Fruit fly (Drosophila melanogaster): ENCODE results near the gene CG6179.
A peak's percentile ranks its signal among the peaks of the same experiment; 100 is the strongest.

Gene CG6179

DNA sequence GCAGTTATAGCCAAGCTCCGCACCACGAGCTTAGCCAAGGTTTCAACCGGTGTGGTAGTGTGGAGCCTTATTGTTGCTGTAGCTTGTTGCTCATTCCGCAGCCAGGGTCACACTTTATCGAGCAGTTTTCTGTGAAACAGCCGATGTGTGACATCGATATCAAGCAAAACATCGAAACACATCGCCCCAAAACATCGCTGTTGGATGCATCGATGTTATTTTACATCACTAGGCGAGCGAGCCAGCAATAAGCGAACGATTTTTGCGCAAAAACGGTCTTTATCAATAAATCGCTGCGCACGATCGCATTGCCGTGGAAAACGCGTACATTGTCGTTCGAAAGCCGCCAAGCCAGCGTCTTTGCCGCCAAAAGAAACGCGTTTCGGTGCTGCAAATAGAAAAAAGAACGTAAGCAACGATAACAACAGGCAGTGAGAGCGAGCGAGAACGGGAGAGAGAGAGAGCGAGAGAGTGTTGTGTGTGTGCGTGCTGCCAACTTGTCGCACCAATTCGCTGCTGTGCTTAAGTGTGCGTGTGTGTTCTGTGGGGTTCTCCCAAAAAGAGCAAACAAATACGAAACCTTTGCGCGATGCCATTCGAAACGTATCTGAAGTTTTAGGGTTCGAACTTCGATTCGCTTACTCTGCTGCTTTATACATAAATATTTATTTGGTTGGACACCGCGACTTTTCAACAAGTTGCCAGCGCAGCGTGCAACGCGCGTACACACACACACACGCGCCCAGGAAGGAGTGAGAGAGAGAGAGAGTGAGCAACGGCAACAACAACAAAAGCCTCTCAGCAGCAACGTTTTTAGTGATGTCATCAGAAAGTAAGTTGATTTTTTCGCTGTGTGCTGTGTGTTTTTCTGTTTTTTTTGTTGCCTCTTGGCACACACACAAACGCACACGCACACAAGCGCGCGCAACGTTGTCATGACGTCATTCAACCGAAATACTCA, 8.8 kb upstream of the CG6179 start (continued):
- no peak for TF ChIP-seq MTF-1 (GFP tag; optimal IDR thresholded peaks at IDR 0.05; ENCODE audit: borderline replicate concordance)
- no peak for TF ChIP-seq tx (GFP tag; optimal IDR thresholded peaks at IDR 0.05)
- no peak for TF ChIP-seq ttk (GFP tag; IDR thresholded peaks at IDR 0.05)
- no peak for TF ChIP-seq gsb (GFP tag; IDR thresholded peaks at IDR 0.05)
- peak; percentile 62; the same call in 1 of the 2 replicates for TF ChIP-seq chm (GFP tag; IDR thresholded peaks at IDR 0.05)
- TF ChIP-seq inv (GFP tag; IDR thresholded peaks at IDR 0.05; ENCODE audit: partially characterized antibody) = peak; percentile 99
- TF ChIP-seq NFAT (GFP tag; IDR thresholded peaks at IDR 0.05) = peak; percentile 56
- no peak for TF ChIP-seq dati (GFP tag; IDR thresholded peaks at IDR 0.05)
- no peak for TF ChIP-seq abd-A (tag; optimal IDR thresholded peaks at IDR 0.05)
- TF ChIP-seq prd (optimal IDR thresholded peaks at IDR 0.05) = no peak
- no peak; the same call in 2 of the 3 replicates for TF ChIP-seq prd (GFP tag; IDR thresholded peaks at IDR 0.05)
- peak; percentile 29; the same call in 1 of the 2 replicates for TF ChIP-seq al (GFP tag; IDR thresholded peaks at IDR 0.05)
- no peak for TF ChIP-seq danr (GFP tag; IDR thresholded peaks at IDR 0.05)
- no peak for TF ChIP-seq CG8359 (GFP tag; optimal IDR thresholded peaks at IDR 0.05; ENCODE audit: borderline replicate concordance)
- TF ChIP-seq row (GFP tag; IDR thresholded peaks at IDR 0.05) = peak; percentile 53
- no peak for TF ChIP-seq CG4854 (GFP tag; optimal IDR thresholded peaks at IDR 0.05)
- TF ChIP-seq CoRest (tag; optimal IDR thresholded peaks at IDR 0.05) = peak; percentile 42
- no peak for TF ChIP-seq Vsx1 (GFP tag; optimal IDR thresholded peaks at IDR 0.05)
- peak; percentile 80 for TF ChIP-seq CG5180 (GFP tag; optimal IDR thresholded peaks at IDR 0.05)
- no peak for TF ChIP-seq ERR (GFP tag; optimal IDR thresholded peaks at IDR 0.05)
- TF ChIP-seq Six4 (GFP tag; optimal IDR thresholded peaks at IDR 0.05) = no peak
- no peak for TF ChIP-seq CG4424 (GFP tag; optimal IDR thresholded peaks at IDR 0.05)
- peak; percentile 84 for TF ChIP-seq Atf3 (GFP tag; optimal IDR thresholded peaks at IDR 0.05)
- TF ChIP-seq jigr1 (GFP tag; IDR thresholded peaks at IDR 0.05) = no peak
- no peak for TF ChIP-seq gcm (GFP tag; optimal IDR thresholded peaks at IDR 0.05)
- no peak for TF ChIP-seq Dip2 (GFP tag; IDR thresholded peaks at IDR 0.05)
- no peak for TF ChIP-seq dmrt99B (tag; optimal IDR thresholded peaks at IDR 0.05)
- no peak for TF ChIP-seq CG6765 (GFP tag; optimal IDR thresholded peaks at IDR 0.05)
- no peak for TF ChIP-seq PHDP (tag; optimal IDR thresholded peaks at IDR 0.05)
- TF ChIP-seq Dref (GFP tag; IDR thresholded peaks at IDR 0.05) = peak; percentile 93
- peak; percentile 40 for TF ChIP-seq MBD-R2 (GFP tag; IDR thresholded peaks at IDR 0.05)
- TF ChIP-seq vfl (GFP tag; optimal IDR thresholded peaks at IDR 0.05) = peak; percentile 46
- no peak for TF ChIP-seq Neu2 (GFP tag; optimal IDR thresholded peaks at IDR 0.05; ENCODE audit: borderline replicate concordance)
- TF ChIP-seq Doc3 (GFP tag; IDR thresholded peaks at IDR 0.05; ENCODE audit: partially characterized antibody) = peak; percentile 94
- TF ChIP-seq CG14014 (GFP tag; IDR thresholded peaks at IDR 0.05) = no peak
- TF ChIP-seq klu (GFP tag; IDR thresholded peaks at IDR 0.05) = no peak
- peak; percentile 93 for TF ChIP-seq gfzf (GFP tag; optimal IDR thresholded peaks at IDR 0.05)
- peak; percentile 51 for TF ChIP-seq CG12155 (GFP tag; optimal IDR thresholded peaks at IDR 0.05)
- TF ChIP-seq CG17912 (GFP tag; optimal IDR thresholded peaks at IDR 0.05) = no peak
- TF ChIP-seq CG30403 (GFP tag; optimal IDR thresholded peaks at IDR 0.05) = peak; percentile 31
- no peak for TF ChIP-seq jing (GFP tag; optimal IDR thresholded peaks at IDR 0.05)
- no peak for TF ChIP-seq sisA (GFP tag; IDR thresholded peaks at IDR 0.05)
- no peak for TF ChIP-seq tap (tag; optimal IDR thresholded peaks at IDR 0.05)
- TF ChIP-seq HmgZ (tag; optimal IDR thresholded peaks at IDR 0.05) = peak; percentile 66
- no peak for TF ChIP-seq br (optimal IDR thresholded peaks at IDR 0.05)
- TF ChIP-seq ken (GFP tag; IDR thresholded peaks at IDR 0.05) = no peak; the same call in 2 of the 3 replicates
- no peak for TF ChIP-seq emc (GFP tag; optimal IDR thresholded peaks at IDR 0.05)
- peak; percentile 66; the same call in 2 of the 4 replicates for TF ChIP-seq Gug (GFP tag; IDR thresholded peaks at IDR 0.05)
- TF ChIP-seq CG4730 (GFP tag; IDR thresholded peaks at IDR 0.05) = no peak
- no peak for TF ChIP-seq CG10979 (tag; optimal IDR thresholded peaks at IDR 0.05)
